Worm (Caenorhabditis elegans): Measurements from ENCODE around the gene F54D12.2.
A peak's percentile ranks its signal among the peaks of the same experiment; 100 is the strongest.

Gene F54D12.2

DNA sequence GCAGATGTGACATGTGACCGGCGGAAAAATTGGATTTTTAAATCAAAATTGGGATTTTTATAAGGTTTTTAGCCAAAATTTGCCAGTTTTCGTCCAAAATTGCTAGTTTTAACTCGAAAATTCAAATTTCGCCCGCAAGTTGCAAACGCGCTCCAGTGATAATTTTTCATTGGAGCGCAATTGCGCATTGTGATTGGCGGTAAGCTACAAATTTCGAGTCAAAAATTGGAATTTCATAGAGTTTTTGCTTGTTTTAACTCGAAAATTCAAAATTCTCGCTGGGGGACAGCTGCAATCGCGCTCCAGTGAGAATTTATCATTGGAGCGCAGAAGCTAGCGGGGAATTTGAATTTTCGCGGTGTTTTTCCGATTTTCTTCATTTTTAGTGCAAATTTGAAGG lies 29.2 kb upstream of the F54D12.2 start:
- no peak for TF ChIP-seq ceh-63 (GFP tag; optimal IDR thresholded peaks at IDR 0.05)
- no peak for TF ChIP-seq unc-130 (tag; optimal IDR thresholded peaks at IDR 0.05)
- TF ChIP-seq F16B12.6 (tag; optimal IDR thresholded peaks at IDR 0.05), result no peak
- no peak for TF ChIP-seq jun-1 (tag; optimal IDR thresholded peaks at IDR 0.05)
- no peak for TF ChIP-seq ceh-90 (tag; optimal IDR thresholded peaks at IDR 0.05)
- TF ChIP-seq egl-27 (tag; optimal IDR thresholded peaks at IDR 0.05), result no peak
- TF ChIP-seq blmp-1 (tag; optimal IDR thresholded peaks at IDR 0.05), result no peak
- TF ChIP-seq nhr-28 (tag; optimal IDR thresholded peaks at IDR 0.05), result no peak
- TF ChIP-seq ztf-11 (tag; optimal IDR thresholded peaks at IDR 0.05), result no peak
- TF ChIP-seq lin-13 (GFP tag; optimal IDR thresholded peaks at IDR 0.05), result no peak
- no peak for TF ChIP-seq nhr-85 (tag)
- no peak for TF ChIP-seq nhr-11 (tag; optimal IDR thresholded peaks at IDR 0.05)
- TF ChIP-seq swsn-7 (tag; optimal IDR thresholded peaks at IDR 0.05), result no peak
- TF ChIP-seq lin-14 (GFP tag; optimal IDR thresholded peaks at IDR 0.05), result no peak

DNA sequence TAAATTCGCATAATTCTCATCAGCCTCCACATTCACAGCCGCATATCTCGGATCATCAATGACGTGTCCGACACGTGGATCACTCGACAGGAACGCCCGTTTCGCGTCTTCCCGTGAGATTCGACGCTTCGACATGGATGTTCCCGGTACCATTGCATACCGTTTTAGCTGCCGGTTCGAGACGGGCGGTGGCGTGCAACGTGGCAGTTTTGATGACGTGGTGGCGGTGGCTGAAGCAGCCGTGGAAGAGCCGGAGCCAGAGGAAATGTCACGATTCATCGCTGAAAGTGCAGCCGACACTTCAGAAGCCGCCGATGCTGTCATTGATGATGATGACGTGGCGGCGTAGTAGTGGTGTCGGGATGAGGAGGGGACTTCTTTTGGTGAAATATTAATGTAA lies 27.0 kb upstream of the F54D12.2 start:
- TF ChIP-seq ztf-11 (tag; optimal IDR thresholded peaks at IDR 0.05) (peak in 1 of 2 experiments; percentile 0), sox-4 (tag; optimal IDR thresholded peaks at IDR 0.05) (no peak)

DNA sequence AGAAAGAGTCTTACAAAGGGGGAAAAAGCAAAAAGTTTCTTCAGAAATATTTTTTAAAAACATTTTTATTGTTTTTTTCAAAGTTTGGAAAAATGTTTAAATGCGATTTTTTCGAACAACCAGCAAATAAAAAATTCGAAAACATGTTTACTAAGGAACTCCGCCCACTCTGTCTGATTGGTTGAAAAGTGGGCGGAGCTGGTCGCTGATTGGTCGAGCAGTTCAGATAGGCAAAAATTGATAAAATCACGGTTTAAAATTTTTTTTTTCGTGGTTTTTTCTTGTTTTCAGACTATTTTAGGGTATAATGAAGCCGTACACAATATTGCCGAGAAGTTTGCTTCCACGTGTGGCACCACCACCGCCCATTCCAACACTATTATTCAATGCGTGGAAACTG lies 26.4 kb upstream of the F54D12.2 start:
- peak; percentile 52 for TF ChIP-seq nhr-85 (tag)
- TF ChIP-seq pax-3 (tag; optimal IDR thresholded peaks at IDR 0.05), result no peak
- no peak for TF ChIP-seq ztf-11 (tag; optimal IDR thresholded peaks at IDR 0.05)
- no peak for TF ChIP-seq blmp-1 (tag; optimal IDR thresholded peaks at IDR 0.05)
- TF ChIP-seq dpl-1 (GFP tag; optimal IDR thresholded peaks at IDR 0.05), result no peak
- no peak for TF ChIP-seq nhr-237 (tag; optimal IDR thresholded peaks at IDR 0.05)
- no peak for TF ChIP-seq aly-2 (tag; optimal IDR thresholded peaks at IDR 0.05)

DNA sequence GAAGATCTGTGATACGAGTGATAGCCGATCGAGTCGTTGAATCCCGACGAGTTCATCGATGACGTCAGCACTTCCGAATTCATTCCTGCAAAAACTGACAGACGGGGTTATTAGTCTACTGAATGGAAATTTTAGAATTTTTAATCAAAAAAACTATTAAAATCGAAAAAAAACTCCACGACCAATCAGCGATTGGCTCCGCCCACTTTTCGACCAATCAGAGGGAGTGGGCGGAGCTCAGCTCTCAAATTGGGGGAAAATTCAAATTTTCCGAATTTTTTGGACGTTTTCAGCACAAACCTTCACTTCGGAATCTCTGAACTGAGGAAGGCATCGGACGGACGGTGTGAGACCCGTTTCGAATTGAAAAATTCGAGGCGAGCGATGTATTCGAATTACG lies 25.5 kb upstream of the F54D12.2 start:
- TF ChIP-seq efl-1 (optimal IDR thresholded peaks at IDR 0.05), result no peak
- peak in 1 of 2 experiments; percentile 18 for TF ChIP-seq efl-1 (GFP tag; optimal IDR thresholded peaks at IDR 0.05 in 1 of 2)
- TF ChIP-seq C16A3.4 (tag; optimal IDR thresholded peaks at IDR 0.05), result no peak

DNA sequence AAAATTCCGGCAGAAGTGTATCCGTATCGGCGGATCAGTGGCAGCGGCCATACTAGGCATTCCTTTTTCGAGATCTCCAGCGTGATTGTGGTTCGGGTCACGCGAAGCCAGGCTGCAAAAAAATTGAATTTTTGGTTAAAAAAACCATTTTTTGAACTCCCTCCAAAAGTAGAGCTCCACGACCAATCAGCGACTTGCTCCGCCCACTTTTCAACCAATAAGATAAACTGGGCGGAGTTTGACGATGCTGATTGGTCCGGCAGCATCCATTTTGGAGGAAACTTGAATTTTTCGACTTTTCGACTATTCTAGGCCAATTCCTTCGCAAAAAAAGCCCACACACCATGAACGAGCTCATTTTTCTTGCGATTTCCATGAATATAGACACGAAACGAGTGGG lies 24.0 kb upstream of the F54D12.2 start:
- TF ChIP-seq nhr-85 (tag) (peak; percentile 14), C04F5.9 (tag; optimal IDR thresholded peaks at IDR 0.05) (no peak)

DNA sequence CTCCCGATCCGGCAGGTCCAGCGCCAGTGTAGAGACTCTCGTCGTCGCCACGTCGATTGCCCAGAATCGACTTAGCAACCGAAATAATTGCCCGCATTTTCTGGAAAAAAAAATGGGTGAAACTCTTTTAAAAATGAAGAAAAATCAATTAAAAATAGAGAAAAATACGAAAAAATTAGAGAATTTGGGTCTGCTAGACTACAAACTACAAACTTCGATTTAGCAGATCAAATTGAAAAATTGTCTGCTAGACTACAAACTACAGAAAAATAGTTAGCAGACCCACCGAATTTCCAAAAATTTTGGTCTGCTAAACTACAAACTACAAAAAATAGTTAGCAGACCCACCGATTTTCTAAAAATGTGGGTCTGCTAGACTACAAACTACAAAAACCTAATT lies 23.6 kb upstream of the F54D12.2 start, which contains the start of gene rog-1:
Gene rog-1 (minus strand): TSS at position 101 of the 400 bp plus-strand sequence.
- no peak for TF ChIP-seq ceh-82 (tag; optimal IDR thresholded peaks at IDR 0.05)
- TF ChIP-seq lin-14 (GFP tag; optimal IDR thresholded peaks at IDR 0.05), result no peak
- TF ChIP-seq nhr-12 (tag; optimal IDR thresholded peaks at IDR 0.05), result no peak
- no peak for TF ChIP-seq isw-1 (GFP tag; IDR thresholded peaks at IDR 0.05)
- TF ChIP-seq alr-1 (tag; optimal IDR thresholded peaks at IDR 0.05; ENCODE audit: borderline replicate concordance), result no peak
- no peak for TF ChIP-seq hlh-4 (tag; optimal IDR thresholded peaks at IDR 0.05)
- no peak for TF ChIP-seq aly-2 (tag; optimal IDR thresholded peaks at IDR 0.05)
- no peak for TF ChIP-seq unc-86 (tag; optimal IDR thresholded peaks at IDR 0.05)
- no peak for TF ChIP-seq mdl-1 (tag; optimal IDR thresholded peaks at IDR 0.05)
- TF ChIP-seq fkh-4 (tag; optimal IDR thresholded peaks at IDR 0.05; ENCODE audit: borderline replicate concordance), result no peak
- no peak for TF ChIP-seq ces-1 (GFP tag; optimal IDR thresholded peaks at IDR 0.05)
- TF ChIP-seq lin-39 (tag; optimal IDR thresholded peaks at IDR 0.05), result no peak
- TF ChIP-seq mef-2 (tag; optimal IDR thresholded peaks at IDR 0.05), result no peak
- no peak for TF ChIP-seq rnt-1 (tag; optimal IDR thresholded peaks at IDR 0.05)
- no peak for TF ChIP-seq skn-1 (tag; optimal IDR thresholded peaks at IDR 0.05)
- no peak for TF ChIP-seq ztf-4 (tag; optimal IDR thresholded peaks at IDR 0.05)
- TF ChIP-seq nhr-71 (tag; optimal IDR thresholded peaks at IDR 0.05), result no peak
- no peak for TF ChIP-seq unc-98 (GFP tag; IDR thresholded peaks at IDR 0.05)
- TF ChIP-seq elt-3 (tag; optimal IDR thresholded peaks at IDR 0.05), result no peak

All from whole organism, L1 larva.